Worm (Caenorhabditis elegans) whole organism, mixed stage, embryonic: ENCODE data around the gene F15B9.8.

Experiments
- M03D4.4 ChIP-seq: sonication (generic microtip); optimal IDR thresholded peaks from 2 replicates; lab custom pipeline; 2017; ENCODE audit warnings: mild to moderate bottlenecking, missing genetic modification characterization, missing compliant biosample characterization
- ceh-39 ChIP-seq: fragments of 150-350 bp; optimal IDR thresholded peaks from 2 replicates; lab custom pipeline; 2014; ENCODE audit warnings: missing biosample characterization, missing genetic modification characterization
- ces-1 ChIP-seq: fragments of 150-350 bp; optimal IDR thresholded peaks from 2 replicates; lab custom pipeline; 2014; ENCODE audit warnings: missing biosample characterization, missing genetic modification reagents, missing genetic modification characterization
- elt-3 ChIP-seq: fragments of 150-350 bp; optimal IDR thresholded peaks from 2 replicates; lab custom pipeline; 2014; ENCODE audit warnings: missing biosample characterization, missing genetic modification characterization
- lsy-2 ChIP-seq: fragments of 150-350 bp; optimal IDR thresholded peaks from 2 replicates; lab custom pipeline; 2014; ENCODE audit warnings: missing biosample characterization, missing genetic modification characterization
- mab-5 ChIP-seq: fragments of 150-350 bp; optimal IDR thresholded peaks from 2 replicates; lab custom pipeline; 2014; ENCODE audit warnings: missing biosample characterization, missing genetic modification characterization
- mep-1 ChIP-seq: fragments of 150-350 bp; optimal IDR thresholded peaks from 2 replicates; lab custom pipeline; 2017; ENCODE audit warnings: missing biosample characterization, missing genetic modification reagents, missing genetic modification characterization, inconsistent platforms
- unc-62 ChIP-seq: fragments of 150-350 bp; optimal IDR thresholded peaks from 2 replicates; lab custom pipeline; 2014; ENCODE audit warnings: missing biosample characterization, missing genetic modification reagents, missing genetic modification characterization

- TF ChIP-seq M03D4.4 (tag; lab: Kevin White, UChicago) (no peak), ces-1 (no peak), elt-3 (no peak), ceh-39 (tag; lab: Kevin White, UChicago) (no peak), mep-1 (tag; lab: Kevin White, UChicago) (no peak), mab-5 (no peak), lsy-2 (no peak), unc-62 (no peak)
Observed at ce11 chrV:12963192-12963591, 25.2 kb upstream of the F15B9.8 start, which contains the start of gene hrg-9.
